Fruit fly (Drosophila melanogaster) whole organism, embryonic: ENCODE measurements around the gene Sdhaf3.

Experiments used
- Atf6 ChIP-seq: fragments of 200-800 bp; sonication (Bioruptor generic); IDR thresholded peaks from 2 replicates; pipeline ENCODE4 v1.3.6; 2022; ENCODE audit warnings: missing biosample characterization, missing genetic modification characterization
- Bdp1 ChIP-seq: fragments of 200-800 bp; sonication (Bioruptor generic); optimal IDR thresholded peaks from 3 replicates; lab custom pipeline; 2016; ENCODE audit warnings: missing biosample characterization, missing genetic modification characterization
- CG10431 ChIP-seq: fragments of 200-800 bp; sonication (Bioruptor generic); optimal IDR thresholded peaks from 3 replicates; lab custom pipeline; 2018; ENCODE audit warnings: missing biosample characterization, mild to moderate bottlenecking, missing genetic modification characterization
- CG17568 ChIP-seq: fragments of 200-800 bp; sonication (Bioruptor generic); optimal IDR thresholded peaks from 2 replicates; lab custom pipeline; 2018; ENCODE audit warnings: missing biosample characterization, mild to moderate bottlenecking, missing genetic modification characterization, moderate library complexity
- CG2202 ChIP-seq: fragments of 200-800 bp; sonication (Bioruptor generic); optimal IDR thresholded peaks from 2 replicates; lab custom pipeline; 2018; ENCODE audit warnings: missing biosample characterization, mild to moderate bottlenecking, missing genetic modification characterization
- CG6854 ChIP-seq: fragments of 200-800 bp; sonication (Bioruptor generic); optimal IDR thresholded peaks from 3 replicates; lab custom pipeline; 2017; ENCODE audit warnings: missing biosample characterization, mild to moderate bottlenecking, missing genetic modification characterization
- CG7271 ChIP-seq: fragments of 200-800 bp; sonication (Bioruptor generic); optimal IDR thresholded peaks from 2 replicates; lab custom pipeline; 2018; ENCODE audit warnings: missing biosample characterization, mild to moderate bottlenecking, missing genetic modification characterization, moderate library complexity
- Sin3A ChIP-seq: fragments of >200 bp; optimal IDR thresholded peaks from 2 replicates; lab custom pipeline; 2018
- exex ChIP-seq: fragments of 200-800 bp; sonication (Bioruptor generic); optimal IDR thresholded peaks from 4 replicates; lab custom pipeline; 2018; ENCODE audit warnings: missing biosample characterization, mild to moderate bottlenecking, missing genetic modification characterization, moderate library complexity
- pb ChIP-seq: fragments of 200-800 bp; sonication (Bioruptor generic); optimal IDR thresholded peaks from 3 replicates; lab custom pipeline; 2016; ENCODE audit warnings: missing biosample characterization, missing genetic modification characterization
- tx ChIP-seq: fragments of 200-800 bp; sonication (Bioruptor generic); optimal IDR thresholded peaks from 2 replicates; lab custom pipeline; 2016; ENCODE audit warnings: missing biosample characterization, missing genetic modification characterization
- usp ChIP-seq: fragments of >200 bp; optimal IDR thresholded peaks from 2 replicates; lab custom pipeline; 2017; ENCODE audit warnings: missing biosample characterization, missing genetic modification characterization
- zfh1 ChIP-seq: fragments of 200-800 bp; sonication (Bioruptor generic); IDR thresholded peaks from 3 replicates; pipeline ENCODE4 v1.3.6; 2022; ENCODE audit warnings: missing biosample characterization, missing genetic modification characterization

DNA sequence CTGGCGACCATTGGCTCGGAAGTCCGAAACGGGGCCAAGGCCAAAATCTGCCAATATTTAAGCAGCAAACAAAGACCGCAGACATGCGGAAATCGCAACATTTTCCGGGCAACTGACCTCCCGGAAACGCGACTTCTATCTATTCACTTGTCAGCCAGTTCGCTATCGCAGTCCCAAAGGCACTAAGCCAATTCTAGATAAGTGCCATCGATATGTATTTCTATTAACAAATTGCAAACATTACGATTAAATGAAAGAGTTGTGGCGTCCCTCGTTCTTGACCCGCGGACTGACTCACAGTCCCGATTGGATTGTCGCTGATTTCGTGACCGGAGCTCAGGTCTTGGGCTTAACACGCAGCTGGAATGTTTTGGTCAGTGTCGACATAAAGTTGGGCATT lies 16.6 kb upstream of the Sdhaf3 start, which contains the start of gene Gr89a:
- no peak for TF ChIP-seq CG6854 (GFP tag; lab: Kevin White, UChicago)
- no peak for TF ChIP-seq CG17568 (GFP tag; lab: Kevin White, UChicago)
- no peak for TF ChIP-seq Bdp1 (GFP tag; lab: Kevin White, UChicago)
- no peak for TF ChIP-seq CG7271 (tag; lab: Kevin White, UChicago)
- no peak for TF ChIP-seq tx (GFP tag; lab: Kevin White, UChicago)
- no peak for TF ChIP-seq Sin3A (lab: Kevin White, UChicago)
- TF ChIP-seq pb (GFP tag; lab: Kevin White, UChicago) = no peak
- TF ChIP-seq exex (tag; lab: Kevin White, UChicago) = no peak
- TF ChIP-seq zfh1 = no peak
- TF ChIP-seq Atf6 (GFP tag; lab: Robert Waterston, UW) = no peak
- TF ChIP-seq CG10431 (GFP tag; lab: Kevin White, UChicago) = no peak
- TF ChIP-seq CG2202 = no peak
- TF ChIP-seq usp = no peak
